Worm (Caenorhabditis elegans) whole organism, L2 larva: ENCODE data around the gene srt-48.

ENCODE experiments used
- R02D3.7 ChIP-seq: fragments of 150-350 bp; optimal IDR thresholded peaks from 2 replicates; lab custom pipeline; 2014; ENCODE audit warnings: missing biosample characterization, missing genetic modification characterization
- alr-1 ChIP-seq: fragments of 150-350 bp; optimal IDR thresholded peaks from 2 replicates; lab custom pipeline; 2014; ENCODE audit warnings: missing biosample characterization, missing genetic modification characterization
- ama-1 ChIP-seq: fragments of 150-350 bp; optimal IDR thresholded peaks from 2 replicates; lab custom pipeline; 2018; ENCODE audit warnings: inconsistent platforms
- blmp-1 ChIP-seq: sonication (generic microtip); optimal IDR thresholded peaks from 2 replicates; lab custom pipeline; 2017; ENCODE audit warnings: missing genetic modification characterization, mild to moderate bottlenecking, missing compliant biosample characterization, antibody characterized with exemption, moderate library complexity; ENCODE audit not compliant: insufficient read depth
- elt-1 ChIP-seq: fragments of 150-350 bp; optimal IDR thresholded peaks from 2 replicates; lab custom pipeline; 2014; ENCODE audit warnings: missing biosample characterization, missing genetic modification characterization
- mab-5 ChIP-seq: fragments of 150-350 bp; optimal IDR thresholded peaks from 2 replicates; lab custom pipeline; 2014; ENCODE audit warnings: missing biosample characterization, missing genetic modification characterization
- nhr-11 ChIP-seq: fragments of 150-350 bp; optimal IDR thresholded peaks from 2 replicates; lab custom pipeline; 2014; ENCODE audit warnings: missing biosample characterization, missing genetic modification characterization
- nhr-237 ChIP-seq: fragments of 150-350 bp; optimal IDR thresholded peaks from 2 replicates; lab custom pipeline; 2014; ENCODE audit warnings: missing biosample characterization, missing genetic modification characterization
- peb-1 ChIP-seq: fragments of 150-350 bp; optimal IDR thresholded peaks from 2 replicates; lab custom pipeline; 2014; ENCODE audit warnings: missing biosample characterization, missing genetic modification characterization
- sem-4 ChIP-seq: fragments of 150-350 bp; optimal IDR thresholded peaks from 2 replicates; lab custom pipeline; 2014; ENCODE audit warnings: missing biosample characterization, missing genetic modification reagents, missing genetic modification characterization
- unc-39 ChIP-seq: fragments of 150-350 bp; optimal IDR thresholded peaks from 2 replicates; lab custom pipeline; 2014; ENCODE audit warnings: missing biosample characterization, missing genetic modification characterization
- unc-55 ChIP-seq: fragments of 150-350 bp; sonication (generic microtip); optimal IDR thresholded peaks from 3 replicates; lab custom pipeline; 2014; ENCODE audit warnings: missing biosample characterization, missing genetic modification reagents, missing genetic modification characterization
- unc-62 ChIP-seq: fragments of 150-350 bp; optimal IDR thresholded peaks from 2 replicates; lab custom pipeline; 2014; ENCODE audit warnings: missing biosample characterization, missing genetic modification reagents, missing genetic modification characterization
- ztf-11 ChIP-seq: sonication (generic microtip); optimal IDR thresholded peaks from 2 replicates; lab custom pipeline; 2017; ENCODE audit warnings: missing biosample characterization, missing genetic modification characterization

DNA sequence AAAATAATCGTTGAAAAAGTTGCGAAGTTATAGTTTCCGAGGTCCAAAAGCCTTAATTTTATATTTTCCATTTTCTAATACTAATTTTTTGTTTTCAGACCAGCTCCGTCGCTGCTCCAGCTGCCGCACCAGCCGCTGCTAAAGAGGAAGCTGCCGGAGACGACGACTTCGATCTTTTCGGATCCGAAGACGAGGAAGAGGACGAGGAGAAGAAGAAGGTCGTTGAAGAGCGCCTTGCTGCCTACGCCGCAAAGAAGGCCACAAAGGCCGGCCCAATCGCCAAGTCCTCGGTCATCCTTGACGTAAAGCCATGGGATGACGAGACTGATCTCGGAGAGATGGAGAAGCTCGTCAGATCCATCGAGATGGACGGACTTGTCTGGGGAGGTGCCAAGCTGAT, 29.9 kb downstream of the srt-48 start:
- TF ChIP-seq ama-1 (lab: Kevin White, UChicago) (no peak), sem-4 (tag; lab: Kevin White, UChicago) (no peak), elt-1 (tag; lab: Kevin White, UChicago) (no peak), ztf-11 (tag; lab: Kevin White, UChicago) (no peak), nhr-237 (tag; lab: Kevin White, UChicago) (no peak), blmp-1 (tag; lab: Kevin White, UChicago) (no peak), unc-55 (GFP tag; lab: Kevin White, UChicago) (no peak), unc-39 (tag; lab: Kevin White, UChicago) (no peak), nhr-11 (tag; lab: Kevin White, UChicago) (no peak), R02D3.7 (tag; lab: Kevin White, UChicago) (no peak), peb-1 (tag; lab: Kevin White, UChicago) (no peak), mab-5 (tag; lab: Kevin White, UChicago) (no peak), unc-62 (GFP tag; lab: Kevin White, UChicago) (no peak), alr-1 (tag; lab: Kevin White, UChicago) (no peak)
